Fruit fly (Drosophila melanogaster) whole organism, embryonic: Measurements from ENCODE around the gene Nt5b.

Experiments
- CG11085 ChIP-seq: fragments of 200-800 bp; sonication (Bioruptor generic); IDR thresholded peaks from 2 replicates; pipeline ENCODE4 v1.3.6; 2022; ENCODE audit warnings: missing biosample characterization, missing genetic modification characterization
- CG12219 ChIP-seq: fragments of 200-800 bp; sonication (Bioruptor generic); optimal IDR thresholded peaks from 3 replicates; lab custom pipeline; 2018; ENCODE audit warnings: missing biosample characterization, mild to moderate bottlenecking, missing genetic modification characterization
- CG12236 ChIP-seq: fragments of 200-800 bp; sonication (Bioruptor generic); optimal IDR thresholded peaks from 2 replicates; lab custom pipeline; 2016; ENCODE audit warnings: missing biosample characterization, missing genetic modification characterization
- CG12659 ChIP-seq: fragments of 200-800 bp; sonication (Bioruptor generic); optimal IDR thresholded peaks from 3 replicates; lab custom pipeline; 2017; ENCODE audit warnings: mild to moderate bottlenecking, missing biosample characterization, missing genetic modification reagents, missing genetic modification characterization
- CG16815 ChIP-seq: fragments of 200-800 bp; sonication (Bioruptor generic); optimal IDR thresholded peaks from 3 replicates; lab custom pipeline; 2017; ENCODE audit warnings: missing biosample characterization, mild to moderate bottlenecking, missing genetic modification characterization
- CG17359 ChIP-seq: fragments of 200-800 bp; sonication (Bioruptor generic); optimal IDR thresholded peaks from 3 replicates; lab custom pipeline; 2018; ENCODE audit warnings: missing biosample characterization, mild to moderate bottlenecking, missing genetic modification characterization, moderate library complexity
- CG17802 ChIP-seq: fragments of 200-800 bp; sonication (Bioruptor generic); optimal IDR thresholded peaks from 2 replicates; lab custom pipeline; 2018; ENCODE audit warnings: missing biosample characterization, mild to moderate bottlenecking, missing genetic modification characterization, moderate library complexity
- CG30403 ChIP-seq: fragments of 200-800 bp; sonication (Bioruptor generic); optimal IDR thresholded peaks from 3 replicates; lab custom pipeline; 2016; ENCODE audit warnings: missing biosample characterization, missing genetic modification characterization
- CG5245 ChIP-seq: fragments of 200-800 bp; sonication (Bioruptor generic); optimal IDR thresholded peaks from 3 replicates; lab custom pipeline; 2016; ENCODE audit warnings: missing biosample characterization, missing genetic modification characterization
- CG6175 ChIP-seq: fragments of 200-800 bp; sonication (Bioruptor generic); IDR thresholded peaks from 3 replicates; pipeline ENCODE4 v1.3.6; 2022; ENCODE audit warnings: missing biosample characterization, missing genetic modification characterization
- CG6254 ChIP-seq: fragments of 200-800 bp; sonication (Bioruptor generic); optimal IDR thresholded peaks from 3 replicates; lab custom pipeline; 2017; ENCODE audit warnings: mild to moderate bottlenecking, missing biosample characterization, missing genetic modification reagents, missing genetic modification characterization
- CG8290 ChIP-seq, 3 experiments: fragments of 200-800 bp; sonication (Bioruptor generic); optimal IDR thresholded peaks; 2 replicates each; lab custom pipeline; 2016 to 2019; ENCODE audit warnings: missing biosample characterization in 3 of 3, missing genetic modification characterization in 3 of 3, mild to moderate bottlenecking in 2 of 3, moderate library complexity in 1 of 3
- CG9727 ChIP-seq: fragments of 200-800 bp; sonication (Bioruptor generic); optimal IDR thresholded peaks from 3 replicates; lab custom pipeline; 2017; ENCODE audit warnings: missing biosample characterization, mild to moderate bottlenecking, missing genetic modification characterization
- CHES-1-like ChIP-seq: fragments of 200-800 bp; sonication (Bioruptor generic); optimal IDR thresholded peaks from 2 replicates; lab custom pipeline; 2016; ENCODE audit warnings: missing biosample characterization, missing genetic modification characterization
- CTCF ChIP-seq: fragments of 200-800 bp; sonication (Bioruptor generic); optimal IDR thresholded peaks from 2 replicates; lab custom pipeline; 2017; ENCODE audit warnings: missing biosample characterization, mild to moderate bottlenecking, missing genetic modification characterization, moderate library complexity
- D ChIP-seq, 2 experiments: fragments of 200-800 bp in 1 of 2; fragments of >200 bp in 1 of 2; sonication (Bioruptor generic) in 1 of 2; optimal IDR thresholded peaks; 2 replicates in 1 of 2; 3 replicates in 1 of 2; lab custom pipeline; 2017; ENCODE audit warnings: mild to moderate bottlenecking in 1 of 2, missing biosample characterization in 1 of 2, missing genetic modification characterization in 1 of 2, missing genetic modification reagents in 1 of 2
- D19B ChIP-seq: fragments of 200-800 bp; sonication (Bioruptor generic); optimal IDR thresholded peaks from 2 replicates; lab custom pipeline; 2017; ENCODE audit warnings: missing biosample characterization, mild to moderate bottlenecking, missing genetic modification characterization
- Drgx ChIP-seq: fragments of 200-800 bp; sonication (Bioruptor generic); IDR thresholded peaks from 2 replicates; pipeline ENCODE4 v1.3.6; 2022; ENCODE audit warnings: missing biosample characterization, missing genetic modification characterization
- ERR ChIP-seq: fragments of 200-800 bp; sonication (Bioruptor generic); optimal IDR thresholded peaks from 2 replicates; lab custom pipeline; 2016; ENCODE audit warnings: missing biosample characterization, missing genetic modification characterization
- Ets65A ChIP-seq: fragments of 200-800 bp; sonication (Bioruptor generic); peaks from one replicate; lab custom pipeline; 2016; ENCODE audit warnings: missing biosample characterization, missing genetic modification characterization
- Gug ChIP-seq: fragments of 200-800 bp; sonication (Bioruptor generic); IDR thresholded peaks from 4 replicates; pipeline ENCODE4 v1.3.6; 2022; ENCODE audit warnings: missing biosample characterization, missing genetic modification characterization
- H15 ChIP-seq: fragments of 200-800 bp; sonication (Bioruptor generic); IDR thresholded peaks from 3 replicates; pipeline ENCODE4 v1.3.6; 2022; ENCODE audit warnings: missing biosample characterization, missing genetic modification characterization
- HmgD ChIP-seq: fragments of 200-800 bp; sonication (Bioruptor generic); optimal IDR thresholded peaks from 3 replicates; lab custom pipeline; 2016; ENCODE audit warnings: missing biosample characterization, missing genetic modification characterization
- Hmr ChIP-seq: fragments of 200-800 bp; sonication (Bioruptor generic); optimal IDR thresholded peaks from 3 replicates; lab custom pipeline; 2017; ENCODE audit warnings: mild to moderate bottlenecking, missing biosample characterization, missing genetic modification reagents, missing genetic modification characterization
- Lim3 ChIP-seq: fragments of 200-800 bp; sonication (Bioruptor generic); IDR thresholded peaks from 2 replicates; pipeline ENCODE4 v1.3.6; 2022; ENCODE audit warnings: missing biosample characterization, missing genetic modification characterization
- NK7.1 ChIP-seq: fragments of 200-800 bp; sonication (Bioruptor generic); optimal IDR thresholded peaks from 3 replicates; lab custom pipeline; 2016; ENCODE audit warnings: missing biosample characterization, missing genetic modification characterization
- Neu2 ChIP-seq: fragments of 200-800 bp; sonication (Bioruptor generic); optimal IDR thresholded peaks from 3 replicates; lab custom pipeline; 2016; ENCODE audit warnings: missing biosample characterization, missing genetic modification characterization, borderline replicate concordance
- Side ChIP-seq: fragments of 200-800 bp; sonication (Bioruptor generic); optimal IDR thresholded peaks from 2 replicates; lab custom pipeline; 2016; ENCODE audit warnings: missing biosample characterization, missing genetic modification characterization
- Sox100B ChIP-seq: fragments of 200-800 bp; sonication (Bioruptor generic); optimal IDR thresholded peaks from 3 replicates; lab custom pipeline; 2018; ENCODE audit warnings: missing biosample characterization, mild to moderate bottlenecking, missing genetic modification characterization
- Xbp1 ChIP-seq: fragments of 200-800 bp; sonication (Bioruptor generic); optimal IDR thresholded peaks from 3 replicates; lab custom pipeline; 2016; ENCODE audit warnings: missing biosample characterization, mild to moderate bottlenecking, missing genetic modification characterization
- ap ChIP-seq: fragments of 200-800 bp; sonication (Bioruptor generic); IDR thresholded peaks from 2 replicates; pipeline ENCODE4 v1.3.6; 2022; ENCODE audit warnings: missing biosample characterization, missing genetic modification characterization
- bbx ChIP-seq: fragments of 200-800 bp; sonication (Bioruptor generic); IDR thresholded peaks from 2 replicates; pipeline ENCODE4 v1.3.6; 2022; ENCODE audit warnings: missing biosample characterization, missing genetic modification characterization; ENCODE audit not compliant: partially characterized antibody
- ci ChIP-seq: fragments of 200-800 bp; sonication (Bioruptor generic); IDR thresholded peaks from 3 replicates; pipeline ENCODE4 v1.3.6; 2022; ENCODE audit warnings: missing biosample characterization, missing genetic modification characterization
- corto ChIP-seq: fragments of 200-800 bp; sonication (Bioruptor generic); optimal IDR thresholded peaks from 2 replicates; lab custom pipeline; 2016; ENCODE audit warnings: missing biosample characterization, mild to moderate bottlenecking, missing genetic modification characterization, moderate library complexity
- dimm ChIP-seq: fragments of 200-800 bp; sonication (Bioruptor generic); IDR thresholded peaks from 2 replicates; pipeline ENCODE4 v1.3.6; 2022; ENCODE audit warnings: missing biosample characterization, missing genetic modification characterization
- disco-r ChIP-seq: fragments of 200-800 bp; sonication (Bioruptor generic); optimal IDR thresholded peaks from 2 replicates; lab custom pipeline; 2016; ENCODE audit warnings: missing biosample characterization, missing genetic modification characterization
- fd102C ChIP-seq: fragments of 200-800 bp; sonication (Bioruptor generic); optimal IDR thresholded peaks from 2 replicates; lab custom pipeline; 2018; ENCODE audit warnings: missing biosample characterization, mild to moderate bottlenecking, missing genetic modification characterization, moderate library complexity
- fd64A ChIP-seq: fragments of 200-800 bp; sonication (Bioruptor generic); optimal IDR thresholded peaks from 3 replicates; lab custom pipeline; 2018; ENCODE audit warnings: missing biosample characterization, mild to moderate bottlenecking, missing genetic modification characterization
- fru ChIP-seq: fragments of >200 bp; optimal IDR thresholded peaks from 2 replicates; lab custom pipeline; 2017
- grau ChIP-seq: fragments of 200-800 bp; optimal IDR thresholded peaks from 3 replicates; lab custom pipeline; 2019; ENCODE audit warnings: missing biosample characterization, mild to moderate bottlenecking, missing genetic modification characterization, moderate library complexity
- grn ChIP-seq: fragments of 200-800 bp; sonication (Bioruptor generic); optimal IDR thresholded peaks from 3 replicates; lab custom pipeline; 2017; ENCODE audit warnings: missing biosample characterization, missing genetic modification characterization
- h ChIP-seq: fragments of >200 bp; optimal IDR thresholded peaks from 2 replicates; lab custom pipeline; 2017
- ham ChIP-seq: fragments of 200-800 bp; sonication (Bioruptor generic); IDR thresholded peaks from 2 replicates; pipeline ENCODE4 v1.3.6; 2022; ENCODE audit warnings: missing biosample characterization, missing genetic modification characterization
- lmd ChIP-seq: fragments of 200-800 bp; sonication (Bioruptor generic); IDR thresholded peaks from 2 replicates; pipeline ENCODE4 v1.3.6; 2022; ENCODE audit warnings: missing biosample characterization, missing genetic modification characterization
- mam ChIP-seq: fragments of 200-800 bp; sonication (Bioruptor generic); optimal IDR thresholded peaks from 3 replicates; lab custom pipeline; 2016; ENCODE audit warnings: missing biosample characterization, missing genetic modification characterization
- pb ChIP-seq: fragments of 200-800 bp; sonication (Bioruptor generic); optimal IDR thresholded peaks from 3 replicates; lab custom pipeline; 2016; ENCODE audit warnings: missing biosample characterization, missing genetic modification characterization
- peb ChIP-seq: fragments of 200-800 bp; sonication (Bioruptor generic); IDR thresholded peaks from 2 replicates; pipeline ENCODE4 v1.3.6; 2022; ENCODE audit warnings: missing biosample characterization, missing genetic modification characterization
- prd ChIP-seq, 3 experiments: fragments of >200 bp in 2 of 3; fragments of 200-800 bp in 1 of 3; sonication (Bioruptor generic) in 1 of 3; optimal IDR thresholded peaks in 2 of 3; IDR thresholded peaks in 1 of 3; 2 replicates in 2 of 3; 3 replicates in 1 of 3; pipeline versions ENCODE4 v1.3.6 to Lab custom; 2017 to 2022; ENCODE audit warnings: missing biosample characterization in 1 of 3, missing genetic modification characterization in 1 of 3
- psq ChIP-seq: fragments of 200-800 bp; sonication (Bioruptor generic); optimal IDR thresholded peaks from 2 replicates; lab custom pipeline; 2017; ENCODE audit warnings: missing biosample characterization, missing genetic modification characterization
- slp2 ChIP-seq: fragments of 200-800 bp; sonication (Bioruptor generic); optimal IDR thresholded peaks from 2 replicates; lab custom pipeline; 2016; ENCODE audit warnings: missing biosample characterization, missing genetic modification characterization
- sug ChIP-seq: fragments of 200-800 bp; optimal IDR thresholded peaks from 2 replicates; lab custom pipeline; 2019; ENCODE audit warnings: missing biosample characterization, mild to moderate bottlenecking, missing genetic modification characterization, moderate library complexity

Nt5b gene

DNA sequence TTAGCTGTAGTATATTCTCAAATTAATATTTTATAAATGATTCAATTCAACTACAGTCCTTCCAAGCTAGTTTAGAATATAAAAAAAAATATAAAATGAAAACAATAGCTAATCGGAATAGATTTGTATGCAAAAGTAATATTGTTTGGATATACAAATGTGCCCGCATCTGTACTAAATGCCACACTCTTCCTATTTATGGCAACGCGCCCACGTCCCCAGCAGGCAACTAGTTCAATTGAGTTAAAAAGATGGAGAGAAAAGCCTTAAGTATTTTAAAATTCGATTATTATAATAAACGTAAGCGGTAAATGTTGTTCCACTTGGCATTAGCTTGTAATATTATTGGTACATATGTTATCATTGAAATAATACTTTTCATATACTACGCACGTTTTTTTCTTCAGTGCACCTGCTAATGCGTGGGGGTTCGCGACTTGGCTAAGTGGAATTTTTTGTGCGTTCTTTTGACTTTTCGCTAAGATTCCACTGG is 4.3 kb downstream of the Nt5b start (continued):
- no peak for TF ChIP-seq Side (GFP tag; lab: Kevin White, UChicago)
- TF ChIP-seq sug (tag; lab: Kevin White, UChicago) = no peak
- no peak for TF ChIP-seq CG8290 (GFP tag; optimal IDR thresholded peaks at IDR 0.05; lab: Kevin White, UChicago)
- peak in 1 of 2 experiments; percentile 52 for TF ChIP-seq CG8290 (tag; optimal IDR thresholded peaks at IDR 0.05; lab: Kevin White, UChicago)
- TF ChIP-seq fru (lab: Kevin White, UChicago) = no peak
- TF ChIP-seq lmd = peak; percentile 63
- peak; percentile 49 for TF ChIP-seq CG6254 (GFP tag; lab: Kevin White, UChicago)
- 0 out of 4 replicates have a peak, but pooled peaks have one; percentile 19 for TF ChIP-seq Gug
- peak; percentile 63 for TF ChIP-seq Hmr (GFP tag; lab: Kevin White, UChicago)
- peak; percentile 35; the same call in 1 of the 2 replicates for TF ChIP-seq peb (GFP tag; lab: Robert Waterston, UW)
- peak; percentile 85 for TF ChIP-seq CG30403
- peak; percentile 69 for TF ChIP-seq Xbp1
- peak; percentile 64 for TF ChIP-seq CG12659
- peak; percentile 78 for TF ChIP-seq Sox100B (GFP tag; lab: Kevin White, UChicago)
- TF ChIP-seq fd102C = no peak
- no peak for TF ChIP-seq fd64A
- no peak for TF ChIP-seq CG12236 (GFP tag; lab: Kevin White, UChicago)
- TF ChIP-seq slp2 (GFP tag; lab: Kevin White, UChicago) = no peak
- no peak for TF ChIP-seq CTCF
- 0 out of 2 replicates have a peak, but pooled peaks have one; percentile 14 for TF ChIP-seq ap (GFP tag; lab: Robert Waterston, UW)
- no peak for TF ChIP-seq prd (optimal IDR thresholded peaks at IDR 0.05; lab: Kevin White, UChicago)
- TF ChIP-seq prd (GFP tag; IDR thresholded peaks at IDR 0.05; lab: Robert Waterston, UW) = peak; percentile 52; the same call in 2 of the 3 replicates
- TF ChIP-seq psq (GFP tag; lab: Kevin White, UChicago) = no peak
- no peak for TF ChIP-seq ERR (GFP tag; lab: Kevin White, UChicago)
- TF ChIP-seq CG16815 (GFP tag; lab: Kevin White, UChicago) = peak; percentile 49
- no peak for TF ChIP-seq ham (GFP tag; lab: Robert Waterston, UW)
- TF ChIP-seq CG17802 (tag; lab: Kevin White, UChicago) = no peak
- no peak for TF ChIP-seq CG11085
- TF ChIP-seq CG6175 (GFP tag; lab: Robert Waterston, UW) = 0 out of 3 replicates have a peak, but pooled peaks have one; percentile 19
- peak; percentile 63 for TF ChIP-seq CG9727
- peak; percentile 61 for TF ChIP-seq ci (GFP tag; lab: Robert Waterston, UW)
- no peak; the same call in 1 of the 2 replicates for TF ChIP-seq Lim3 (GFP tag; lab: Robert Waterston, UW)
- TF ChIP-seq pb (GFP tag; lab: Kevin White, UChicago) = no peak
- TF ChIP-seq Ets65A (GFP tag; lab: Kevin White, UChicago) = peak; percentile 97
- peak; percentile 73 for TF ChIP-seq CG17359 (tag; lab: Kevin White, UChicago)
- TF ChIP-seq NK7.1 (GFP tag; lab: Kevin White, UChicago) = no peak
- no peak for TF ChIP-seq CHES-1-like (GFP tag; lab: Kevin White, UChicago)
- no peak for TF ChIP-seq H15 (GFP tag; lab: Robert Waterston, UW)
- TF ChIP-seq grn (GFP tag; lab: Kevin White, UChicago) = no peak
- TF ChIP-seq CG5245 (GFP tag; lab: Kevin White, UChicago) = no peak
- TF ChIP-seq disco-r (GFP tag; lab: Kevin White, UChicago) = no peak
- TF ChIP-seq Neu2 (GFP tag; lab: Kevin White, UChicago) = no peak
- no peak for TF ChIP-seq HmgD (GFP tag; lab: Kevin White, UChicago)
- TF ChIP-seq bbx (GFP tag; lab: Robert Waterston, UW) = no peak
- no peak for TF ChIP-seq corto (GFP tag; lab: Kevin White, UChicago)
- TF ChIP-seq mam (GFP tag; lab: Kevin White, UChicago) = peak; percentile 54
- peak; percentile 25 for TF ChIP-seq D19B (GFP tag; lab: Kevin White, UChicago)
- TF ChIP-seq grau (tag; lab: Kevin White, UChicago) = peak; percentile 74
- no peak for TF ChIP-seq dimm (GFP tag; lab: Robert Waterston, UW)
- no peak for TF ChIP-seq D (optimal IDR thresholded peaks at IDR 0.05; lab: Kevin White, UChicago)
- peak; percentile 59 for TF ChIP-seq D (GFP tag; optimal IDR thresholded peaks at IDR 0.05; lab: Kevin White, UChicago)
- TF ChIP-seq Drgx (GFP tag; lab: Robert Waterston, UW) = peak; percentile 48
- no peak for TF ChIP-seq h
- peak; percentile 40 for TF ChIP-seq CG12219 (GFP tag; lab: Kevin White, UChicago)
